Fruit fly (Drosophila melanogaster) whole organism, embryonic: Measurements from ENCODE around the gene Sec61alpha.

Experiments used
- CG15479 ChIP-seq: fragments of 200-800 bp; sonication (Bioruptor generic); optimal IDR thresholded peaks from 3 replicates; lab custom pipeline; 2019; ENCODE audit warnings: missing biosample characterization, mild to moderate bottlenecking, missing genetic modification characterization, moderate library complexity
- GATAe ChIP-seq: fragments of 200-800 bp; sonication (Bioruptor generic); conservative IDR thresholded peaks from 2 replicates; pipeline ENCODE4 v1.3.6; 2022; ENCODE audit warnings: missing biosample characterization, missing genetic modification characterization
- Meics ChIP-seq: fragments of 200-800 bp; sonication (Bioruptor generic); optimal IDR thresholded peaks from 2 replicates; lab custom pipeline; 2017; ENCODE audit warnings: missing biosample characterization, mild to moderate bottlenecking, missing genetic modification characterization
- az2 ChIP-seq: fragments of 200-800 bp; sonication (Bioruptor generic); optimal IDR thresholded peaks from 3 replicates; lab custom pipeline; 2016; ENCODE audit warnings: missing biosample characterization, missing genetic modification characterization
- ssp ChIP-seq: fragments of 200-800 bp; sonication (Bioruptor generic); IDR thresholded peaks from 2 replicates; pipeline ENCODE4 v1.3.6; 2022; ENCODE audit warnings: missing biosample characterization, missing genetic modification characterization

Gene Sec61alpha

dm6 chr2L:6447581-6448333, 32.6 kb downstream of the Sec61alpha start (continued):
- TF ChIP-seq CG15479 (GFP tag; lab: Kevin White, UChicago): no peak
- TF ChIP-seq Meics (GFP tag; lab: Kevin White, UChicago): peak; percentile 3
- TF ChIP-seq az2: no peak
- TF ChIP-seq GATAe (GFP tag; lab: Robert Waterston, UW): peak; percentile 69
- no peak for TF ChIP-seq ssp (GFP tag; lab: Robert Waterston, UW)
